Fruit fly (Drosophila melanogaster): ENCODE measurements around the gene Jon25Bii.

Jon25Bii gene

DNA sequence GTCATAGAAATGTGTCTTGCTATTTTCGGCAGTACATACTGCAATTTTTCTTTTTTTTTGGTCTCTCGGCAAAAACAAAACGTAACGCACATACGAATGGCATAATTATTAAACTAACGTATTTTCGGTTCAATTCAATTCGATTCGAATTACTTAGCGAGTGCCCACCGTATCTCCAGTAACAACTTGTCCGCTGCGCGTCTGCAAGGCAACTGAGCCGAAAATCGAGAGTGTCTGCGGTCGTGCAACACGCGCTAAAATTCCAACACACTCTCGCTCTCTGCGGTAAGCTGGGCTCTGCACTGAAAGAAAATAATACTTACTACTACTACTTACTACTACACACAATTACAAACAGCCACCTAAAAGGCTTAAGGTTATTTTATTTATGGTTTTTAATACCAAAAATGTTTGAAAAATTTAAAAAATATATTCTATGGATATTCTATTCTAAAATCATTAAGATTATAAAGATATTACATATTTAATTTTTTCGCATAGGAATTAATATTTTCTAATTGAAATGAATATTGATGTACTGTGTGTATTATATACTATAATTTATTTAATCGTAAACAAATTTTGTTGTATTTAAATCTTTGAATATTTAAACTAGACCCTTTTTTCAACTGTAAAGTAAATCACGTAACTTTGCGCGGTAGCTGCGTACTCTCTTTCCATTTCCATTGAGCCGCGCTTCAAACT, 46.2 kb downstream of the Jon25Bii start, which contains the start of gene snsl (continued):
- peak; percentile 67 for TF ChIP-seq D19A (tag; optimal IDR thresholded peaks at IDR 0.05)
- TF ChIP-seq jing (GFP tag; optimal IDR thresholded peaks at IDR 0.05): no peak
- TF ChIP-seq CG8924 (tag; optimal IDR thresholded peaks at IDR 0.05): peak; percentile 87
- peak; percentile 1 for TF ChIP-seq Jarid2 (GFP tag; optimal IDR thresholded peaks at IDR 0.05)
- no peak for TF ChIP-seq CG1024 (GFP tag; IDR thresholded peaks at IDR 0.05)
- TF ChIP-seq CG6683 (GFP tag; optimal IDR thresholded peaks at IDR 0.05): peak; percentile 19
- peak; percentile 10 for TF ChIP-seq CG15696 (tag; optimal IDR thresholded peaks at IDR 0.05)
- TF ChIP-seq sima (GFP tag; optimal IDR thresholded peaks at IDR 0.05): no peak
- peak; percentile 35 for TF ChIP-seq CG13775 (GFP tag; optimal IDR thresholded peaks at IDR 0.05)
- TF ChIP-seq cg (GFP tag; optimal IDR thresholded peaks at IDR 0.05): no peak
- no peak for TF ChIP-seq lilli (GFP tag; optimal IDR thresholded peaks at IDR 0.05)
- no peak for TF ChIP-seq scrt (GFP tag; optimal IDR thresholded peaks at IDR 0.05)
- no peak for TF ChIP-seq Opbp (GFP tag; IDR thresholded peaks at IDR 0.05; ENCODE audit: partially characterized antibody)
- no peak for TF ChIP-seq cato (GFP tag; optimal IDR thresholded peaks at IDR 0.05; ENCODE audit: borderline replicate concordance)
- TF ChIP-seq CG12942 (GFP tag; optimal IDR thresholded peaks at IDR 0.05): no peak
- TF ChIP-seq pros (GFP tag; optimal IDR thresholded peaks at IDR 0.05): no peak
- TF ChIP-seq CG16815 (GFP tag; optimal IDR thresholded peaks at IDR 0.05): no peak
- TF ChIP-seq Ssrp (tag; optimal IDR thresholded peaks at IDR 0.05): peak; percentile 62
- TF ChIP-seq CG15011 (GFP tag; optimal IDR thresholded peaks at IDR 0.05): no peak
- no peak for TF ChIP-seq ham (GFP tag; IDR thresholded peaks at IDR 0.05)
- peak; percentile 39 for TF ChIP-seq CG4328 (GFP tag; optimal IDR thresholded peaks at IDR 0.05)
- TF ChIP-seq CG4854 (GFP tag; optimal IDR thresholded peaks at IDR 0.05): no peak
- TF ChIP-seq CG14441 (GFP tag; IDR thresholded peaks at IDR 0.05): 0 out of 2 replicates have a peak, but pooled peaks have one; percentile 25
- no peak for TF ChIP-seq bcd (GFP tag; optimal IDR thresholded peaks at IDR 0.05)
- peak; percentile 88 for TF ChIP-seq CG13424 (tag; optimal IDR thresholded peaks at IDR 0.05)
- TF ChIP-seq croc (GFP tag; conservative IDR thresholded peaks at IDR 0.05): no peak
- TF ChIP-seq bbx (GFP tag; IDR thresholded peaks at IDR 0.05; ENCODE audit: partially characterized antibody): no peak
- no peak for TF ChIP-seq trem (tag; optimal IDR thresholded peaks at IDR 0.05)
- TF ChIP-seq disco-r (GFP tag; optimal IDR thresholded peaks at IDR 0.05): no peak
- TF ChIP-seq bigmax (GFP tag; optimal IDR thresholded peaks at IDR 0.05): no peak
- no peak for TF ChIP-seq CG7786 (GFP tag; optimal IDR thresholded peaks at IDR 0.05)
- no peak for TF ChIP-seq crp (GFP tag; optimal IDR thresholded peaks at IDR 0.05)
- TF ChIP-seq CG6654 (GFP tag; optimal IDR thresholded peaks at IDR 0.05): no peak
- TF ChIP-seq Nf-YC (tag; optimal IDR thresholded peaks at IDR 0.05): peak; percentile 81
- no peak for TF ChIP-seq Nf-YA (GFP tag; IDR thresholded peaks at IDR 0.05)
- TF ChIP-seq Hr78 (GFP tag; optimal IDR thresholded peaks at IDR 0.05): peak in 1 of 2 experiments; percentile 58
- peak; percentile 83 for TF ChIP-seq CG7839 (tag; optimal IDR thresholded peaks at IDR 0.05)
- no peak for TF ChIP-seq rib (GFP tag; IDR thresholded peaks at IDR 0.05)
- no peak for TF ChIP-seq zfh1 (GFP tag; IDR thresholded peaks at IDR 0.05)
- no peak for TF ChIP-seq ftz-f1 (GFP tag; optimal IDR thresholded peaks at IDR 0.05)
- no peak for TF ChIP-seq slp2 (GFP tag; optimal IDR thresholded peaks at IDR 0.05)
- TF ChIP-seq Myb (GFP tag; optimal IDR thresholded peaks at IDR 0.05): no peak
- peak; percentile 71 for TF ChIP-seq CG17385 (GFP tag; optimal IDR thresholded peaks at IDR 0.05)
- TF ChIP-seq chn (GFP tag; optimal IDR thresholded peaks at IDR 0.05): no peak
- TF ChIP-seq Atf3 (GFP tag; optimal IDR thresholded peaks at IDR 0.05): no peak
- no peak for TF ChIP-seq kni (GFP tag; optimal IDR thresholded peaks at IDR 0.05)
- TF ChIP-seq CoRest (tag; optimal IDR thresholded peaks at IDR 0.05): peak; percentile 86
- peak; percentile 40 for TF ChIP-seq tin (GFP tag; optimal IDR thresholded peaks at IDR 0.05)
- TF ChIP-seq CG17802 (tag; optimal IDR thresholded peaks at IDR 0.05): no peak

Measured in whole organism, embryonic.